Fruit fly (Drosophila melanogaster) whole organism, embryonic: ENCODE measurements around the gene CG33946.

Experiments used
- Antp ChIP-seq: fragments of 200-800 bp; sonication (Bioruptor generic); optimal IDR thresholded peaks from 3 replicates; lab custom pipeline; 2016; ENCODE audit warnings: missing biosample characterization, missing genetic modification characterization
- Atf-2 ChIP-seq: fragments of 200-800 bp; sonication (Bioruptor generic); optimal IDR thresholded peaks from 2 replicates; lab custom pipeline; 2016; ENCODE audit warnings: missing biosample characterization, missing genetic modification characterization
- Atf6 ChIP-seq: fragments of 200-800 bp; sonication (Bioruptor generic); IDR thresholded peaks from 2 replicates; pipeline ENCODE4 v1.3.6; 2022; ENCODE audit warnings: missing biosample characterization, missing genetic modification characterization
- B-H1 ChIP-seq: fragments of 200-800 bp; sonication (Bioruptor generic); IDR thresholded peaks from 3 replicates; pipeline ENCODE4 v1.3.6; 2022; ENCODE audit warnings: missing biosample characterization, missing genetic modification characterization
- BEAF-32 ChIP-seq: fragments of 200-800 bp; sonication (Bioruptor generic); optimal IDR thresholded peaks from 3 replicates; lab custom pipeline; 2017; ENCODE audit warnings: missing biosample characterization, missing genetic modification characterization, mild to moderate bottlenecking, moderate library complexity, missing genetic modification reagents
- CG10274 ChIP-seq: fragments of 200-800 bp; sonication (Bioruptor generic); optimal IDR thresholded peaks from 3 replicates; lab custom pipeline; 2017; ENCODE audit warnings: missing biosample characterization, mild to moderate bottlenecking, missing genetic modification characterization
- CG10543 ChIP-seq: fragments of 200-800 bp; sonication (Bioruptor generic); optimal IDR thresholded peaks from 3 replicates; lab custom pipeline; 2017; ENCODE audit warnings: missing biosample characterization, mild to moderate bottlenecking, missing genetic modification characterization, moderate library complexity
- CG11398 ChIP-seq: fragments of 200-800 bp; sonication (Bioruptor generic); optimal IDR thresholded peaks from 2 replicates; lab custom pipeline; 2016; ENCODE audit warnings: missing biosample characterization, missing genetic modification characterization
- CG12155 ChIP-seq: fragments of 200-800 bp; sonication (Bioruptor generic); optimal IDR thresholded peaks from 3 replicates; lab custom pipeline; 2016; ENCODE audit warnings: missing biosample characterization, missing genetic modification characterization
- CG13424 ChIP-seq: fragments of 200-800 bp; sonication (Bioruptor generic); optimal IDR thresholded peaks from 2 replicates; lab custom pipeline; 2019; ENCODE audit warnings: missing biosample characterization, mild to moderate bottlenecking, missing genetic modification characterization, moderate library complexity
- CG14667 ChIP-seq: fragments of 200-800 bp; sonication (Bioruptor generic); IDR thresholded peaks from 2 replicates; pipeline ENCODE4 v1.3.6; 2022; ENCODE audit warnings: missing biosample characterization, missing genetic modification characterization
- CG17385 ChIP-seq: fragments of 200-800 bp; sonication (Bioruptor generic); optimal IDR thresholded peaks from 3 replicates; lab custom pipeline; 2018; ENCODE audit warnings: missing biosample characterization, mild to moderate bottlenecking, missing genetic modification characterization
- CG17829 ChIP-seq: fragments of 200-800 bp; optimal IDR thresholded peaks from 2 replicates; lab custom pipeline; 2019; ENCODE audit warnings: missing biosample characterization, mild to moderate bottlenecking, missing genetic modification characterization, moderate library complexity
- CG2202 ChIP-seq: fragments of 200-800 bp; sonication (Bioruptor generic); optimal IDR thresholded peaks from 2 replicates; lab custom pipeline; 2018; ENCODE audit warnings: missing biosample characterization, mild to moderate bottlenecking, missing genetic modification characterization
- CG2712 ChIP-seq: fragments of 200-800 bp; optimal IDR thresholded peaks from 3 replicates; lab custom pipeline; 2019; ENCODE audit warnings: missing biosample characterization, mild to moderate bottlenecking, missing genetic modification characterization, moderate library complexity
- CG34376 ChIP-seq: fragments of 200-800 bp; sonication (Bioruptor generic); optimal IDR thresholded peaks from 2 replicates; lab custom pipeline; 2018; ENCODE audit warnings: missing biosample characterization, mild to moderate bottlenecking, missing genetic modification characterization
- CG3847 ChIP-seq: fragments of 200-800 bp; sonication (Bioruptor generic); IDR thresholded peaks from 2 replicates; pipeline ENCODE4 v1.3.6; 2022; ENCODE audit warnings: missing biosample characterization, missing genetic modification characterization
- CG4730 ChIP-seq: fragments of 200-800 bp; sonication (Bioruptor generic); IDR thresholded peaks from 2 replicates; pipeline ENCODE4 v1.3.6; 2022; ENCODE audit warnings: missing biosample characterization, missing genetic modification characterization
- CG5245 ChIP-seq: fragments of 200-800 bp; sonication (Bioruptor generic); optimal IDR thresholded peaks from 3 replicates; lab custom pipeline; 2016; ENCODE audit warnings: missing biosample characterization, missing genetic modification characterization
- CG6654 ChIP-seq: fragments of 200-800 bp; sonication (Bioruptor generic); optimal IDR thresholded peaks from 2 replicates; lab custom pipeline; 2017; ENCODE audit warnings: missing biosample characterization, mild to moderate bottlenecking, missing genetic modification characterization
- CG8089 ChIP-seq: fragments of 200-800 bp; sonication (Bioruptor generic); optimal IDR thresholded peaks from 3 replicates; lab custom pipeline; 2016; ENCODE audit warnings: missing biosample characterization, missing genetic modification characterization
- CG8388 ChIP-seq: fragments of 200-800 bp; sonication (Bioruptor generic); optimal IDR thresholded peaks from 2 replicates; lab custom pipeline; 2019; ENCODE audit warnings: missing biosample characterization, mild to moderate bottlenecking, missing genetic modification characterization, moderate library complexity
- CG9727 ChIP-seq: fragments of 200-800 bp; sonication (Bioruptor generic); optimal IDR thresholded peaks from 3 replicates; lab custom pipeline; 2017; ENCODE audit warnings: missing biosample characterization, mild to moderate bottlenecking, missing genetic modification characterization
- Chrac-16 ChIP-seq: fragments of 200-800 bp; sonication (Bioruptor generic); optimal IDR thresholded peaks from 3 replicates; lab custom pipeline; 2016; ENCODE audit warnings: missing biosample characterization, missing genetic modification characterization
- Dfd ChIP-seq, 2 experiments: fragments of >200 bp; optimal IDR thresholded peaks; 2 replicates each; lab custom pipeline; 2017; ENCODE audit warnings: missing biosample characterization in 2 of 2, missing genetic modification characterization in 2 of 2
- Dip3 ChIP-seq: fragments of 200-800 bp; sonication (Bioruptor generic); optimal IDR thresholded peaks from 3 replicates; lab custom pipeline; 2016; ENCODE audit warnings: missing biosample characterization, missing genetic modification characterization
- H2.0 ChIP-seq: fragments of 200-800 bp; sonication (Bioruptor generic); IDR thresholded peaks from 2 replicates; pipeline ENCODE4 v1.3.6; 2022; ENCODE audit warnings: missing biosample characterization, missing genetic modification characterization
- HLHmδ ChIP-seq: fragments of 200-800 bp; sonication (Bioruptor generic); optimal IDR thresholded peaks from 2 replicates; lab custom pipeline; 2018; ENCODE audit warnings: missing biosample characterization, mild to moderate bottlenecking, missing genetic modification characterization, moderate library complexity
- Hey ChIP-seq: fragments of 200-800 bp; sonication (Bioruptor generic); optimal IDR thresholded peaks from 3 replicates; lab custom pipeline; 2018; ENCODE audit warnings: missing biosample characterization, mild to moderate bottlenecking, missing genetic modification characterization
- Max ChIP-seq: fragments of 200-800 bp; sonication (Bioruptor generic); optimal IDR thresholded peaks from 2 replicates; lab custom pipeline; 2016; ENCODE audit warnings: missing biosample characterization, mild to moderate bottlenecking, missing genetic modification characterization
- NK7.1 ChIP-seq: fragments of 200-800 bp; sonication (Bioruptor generic); optimal IDR thresholded peaks from 3 replicates; lab custom pipeline; 2016; ENCODE audit warnings: missing biosample characterization, missing genetic modification characterization
- Sox102F ChIP-seq: fragments of 200-800 bp; sonication (Bioruptor generic); optimal IDR thresholded peaks from 2 replicates; lab custom pipeline; 2018; ENCODE audit warnings: missing biosample characterization, mild to moderate bottlenecking, missing genetic modification characterization, moderate library complexity
- Ssrp ChIP-seq: fragments of 200-800 bp; sonication (Bioruptor generic); optimal IDR thresholded peaks from 2 replicates; lab custom pipeline; 2018; ENCODE audit warnings: missing biosample characterization, mild to moderate bottlenecking, missing genetic modification characterization, moderate library complexity
- bigmax ChIP-seq: fragments of 200-800 bp; sonication (Bioruptor generic); optimal IDR thresholded peaks from 2 replicates; lab custom pipeline; 2018; ENCODE audit warnings: missing biosample characterization, mild to moderate bottlenecking, missing genetic modification characterization
- chif ChIP-seq, 2 experiments: fragments of 200-800 bp; sonication (Bioruptor generic); optimal IDR thresholded peaks; 3 replicates each; lab custom pipeline; 2016; ENCODE audit warnings: missing biosample characterization in 2 of 2, missing genetic modification characterization in 2 of 2
- crp ChIP-seq, 2 experiments: fragments of 200-800 bp; sonication (Bioruptor generic); optimal IDR thresholded peaks; 2 replicates in 1 of 2; 3 replicates in 1 of 2; lab custom pipeline; 2017; ENCODE audit warnings: missing biosample characterization in 2 of 2, missing genetic modification characterization in 2 of 2, mild to moderate bottlenecking in 1 of 2, moderate library complexity in 1 of 2
- dmrt99B ChIP-seq: fragments of 200-800 bp; sonication (Bioruptor generic); optimal IDR thresholded peaks from 2 replicates; lab custom pipeline; 2018; ENCODE audit warnings: missing biosample characterization, mild to moderate bottlenecking, missing genetic modification characterization, moderate library complexity
- fru ChIP-seq: fragments of >200 bp; optimal IDR thresholded peaks from 2 replicates; lab custom pipeline; 2017
- gem ChIP-seq: fragments of 200-800 bp; sonication (Bioruptor generic); optimal IDR thresholded peaks from 2 replicates; lab custom pipeline; 2019; ENCODE audit warnings: missing biosample characterization, mild to moderate bottlenecking, missing genetic modification characterization, moderate library complexity
- gfzf ChIP-seq: fragments of 200-800 bp; sonication (Bioruptor generic); optimal IDR thresholded peaks from 2 replicates; lab custom pipeline; 2016; ENCODE audit warnings: missing biosample characterization, mild to moderate bottlenecking, missing genetic modification characterization, moderate library complexity
- grau ChIP-seq: fragments of 200-800 bp; optimal IDR thresholded peaks from 3 replicates; lab custom pipeline; 2019; ENCODE audit warnings: missing biosample characterization, mild to moderate bottlenecking, missing genetic modification characterization, moderate library complexity
- gro ChIP-seq: fragments of 200-800 bp; sonication (Bioruptor generic); optimal IDR thresholded peaks from 2 replicates; lab custom pipeline; 2016; ENCODE audit warnings: missing biosample characterization, missing genetic modification characterization
- pan ChIP-seq, 4 experiments: fragments of >200 bp in 3 of 4; fragments of 200-800 bp in 1 of 4; sonication (Bioruptor generic) in 1 of 4; optimal IDR thresholded peaks in 3 of 4; IDR thresholded peaks in 1 of 4; 2 replicates each; pipeline versions ENCODE4 v1.3.6 to Lab custom; 2017 to 2022; ENCODE audit warnings: missing biosample characterization in 2 of 4, missing genetic modification characterization in 2 of 4, mixed read lengths in 1 of 4
- pfk ChIP-seq: fragments of 200-800 bp; sonication (Bioruptor generic); optimal IDR thresholded peaks from 2 replicates; lab custom pipeline; 2018; ENCODE audit warnings: missing biosample characterization, mild to moderate bottlenecking, missing genetic modification characterization, moderate library complexity
- rib ChIP-seq: fragments of 200-800 bp; sonication (Bioruptor generic); IDR thresholded peaks from 2 replicates; pipeline ENCODE4 v1.3.6; 2022; ENCODE audit warnings: missing biosample characterization, missing genetic modification characterization
- sima ChIP-seq: fragments of 200-800 bp; sonication (Bioruptor generic); optimal IDR thresholded peaks from 2 replicates; lab custom pipeline; 2016; ENCODE audit warnings: missing biosample characterization, missing genetic modification characterization
- sisA ChIP-seq: fragments of 200-800 bp; sonication (Bioruptor generic); IDR thresholded peaks from 2 replicates; pipeline ENCODE4 v1.3.6; 2022; ENCODE audit warnings: missing biosample characterization, missing genetic modification characterization
- slp2 ChIP-seq: fragments of 200-800 bp; sonication (Bioruptor generic); optimal IDR thresholded peaks from 2 replicates; lab custom pipeline; 2016; ENCODE audit warnings: missing biosample characterization, missing genetic modification characterization
- sob ChIP-seq: fragments of 200-800 bp; sonication (Bioruptor generic); IDR thresholded peaks from 2 replicates; pipeline ENCODE4 v1.3.6; 2022; ENCODE audit warnings: missing biosample characterization, missing genetic modification characterization
- ttk ChIP-seq: fragments of 200-800 bp; sonication (Bioruptor generic); IDR thresholded peaks from 2 replicates; pipeline ENCODE4 v2.1.2; 2022; ENCODE audit warnings: missing biosample characterization, missing genetic modification characterization

Gene CG33946

dm6 chr3L:6181776-6182175, 38.6 kb upstream of the CG33946 start, which contains the start of gene CG10274 (continued):
- peak; percentile 19; the same call in 1 of the 2 replicates for TF ChIP-seq ttk (GFP tag; lab: Robert Waterston, UW)
- TF ChIP-seq Atf-2: peak; percentile 68
- peak; percentile 78 for TF ChIP-seq CG3847 (GFP tag; lab: Robert Waterston, UW)
- peak; percentile 78 for TF ChIP-seq Dip3 (GFP tag; lab: Kevin White, UChicago)
- peak; percentile 41 for TF ChIP-seq CG34376 (GFP tag; lab: Kevin White, UChicago)
- peak; percentile 51 for TF ChIP-seq Antp (GFP tag; lab: Kevin White, UChicago)
- TF ChIP-seq CG10274 (GFP tag; lab: Kevin White, UChicago): peak; percentile 56
- no peak for TF ChIP-seq Dfd (GFP tag; optimal IDR thresholded peaks at IDR 0.05; lab: Kevin White, UChicago)
- no peak for TF ChIP-seq HLHmδ (GFP tag; lab: Kevin White, UChicago)
- peak; percentile 74 for TF ChIP-seq Max (GFP tag; lab: Kevin White, UChicago)
- TF ChIP-seq B-H1 (GFP tag; lab: Robert Waterston, UW): peak; percentile 44; the same call in 2 of the 3 replicates
- TF ChIP-seq Chrac-16 (GFP tag; lab: Kevin White, UChicago): peak; percentile 85
- TF ChIP-seq CG6654 (GFP tag; lab: Kevin White, UChicago): peak; percentile 18
- TF ChIP-seq CG13424 (tag; lab: Kevin White, UChicago): peak; percentile 84
- TF ChIP-seq chif (GFP tag; optimal IDR thresholded peaks at IDR 0.05; lab: Kevin White, UChicago): peak; percentile 58 to 71
- peak; percentile 80 for TF ChIP-seq Ssrp
- TF ChIP-seq Sox102F (GFP tag; lab: Kevin White, UChicago): no peak
- no peak for TF ChIP-seq NK7.1
- no peak for TF ChIP-seq CG11398 (GFP tag; lab: Kevin White, UChicago)
- peak; percentile 50 for TF ChIP-seq CG8388 (GFP tag; lab: Kevin White, UChicago)
- TF ChIP-seq CG12155 (GFP tag; lab: Kevin White, UChicago): peak; percentile 90
- peak; percentile 61 for TF ChIP-seq slp2 (GFP tag; lab: Kevin White, UChicago)
- peak; percentile 36 for TF ChIP-seq CG8089 (GFP tag; lab: Kevin White, UChicago)
- peak; percentile 52 for TF ChIP-seq gfzf (GFP tag; lab: Kevin White, UChicago)
- peak in 1 of 2 experiments; percentile 16 for TF ChIP-seq crp (GFP tag; optimal IDR thresholded peaks at IDR 0.05; lab: Kevin White, UChicago)
- peak; percentile 76 for TF ChIP-seq CG9727
- TF ChIP-seq fru: no peak
- no peak for TF ChIP-seq Hey (tag; lab: Kevin White, UChicago)
- TF ChIP-seq H2.0 (GFP tag; lab: Robert Waterston, UW): peak; percentile 56; the same call in 1 of the 2 replicates
- no peak for TF ChIP-seq bigmax (GFP tag; lab: Kevin White, UChicago)
- TF ChIP-seq pfk (GFP tag; lab: Kevin White, UChicago): no peak
- peak; percentile 57 for TF ChIP-seq CG2202 (tag; lab: Kevin White, UChicago)
- peak; percentile 78 for TF ChIP-seq CG17829 (tag; lab: Kevin White, UChicago)
- TF ChIP-seq gem (tag; lab: Kevin White, UChicago): peak; percentile 86
- no peak for TF ChIP-seq sima (GFP tag; lab: Kevin White, UChicago)
- TF ChIP-seq CG14667 (GFP tag; lab: Robert Waterston, UW): peak; percentile 39
- peak; percentile 36 for TF ChIP-seq BEAF-32 (GFP tag; lab: Kevin White, UChicago)
- peak; percentile 83 for TF ChIP-seq CG2712
- no peak for TF ChIP-seq pan (optimal IDR thresholded peaks at IDR 0.05; lab: Kevin White, UChicago)
- peak in 1 of 2 experiments; percentile 55 for TF ChIP-seq pan (GFP tag; optimal IDR thresholded peaks at IDR 0.05 in 1 of 2, IDR thresholded peaks at IDR 0.05 in 1 of 2)
- TF ChIP-seq CG10543 (GFP tag; lab: Kevin White, UChicago): peak; percentile 72
- TF ChIP-seq dmrt99B (tag; lab: Kevin White, UChicago): no peak
- TF ChIP-seq sob: peak; percentile 84
- 0 out of 2 replicates have a peak, but pooled peaks have one; percentile 31 for TF ChIP-seq rib (GFP tag; lab: Robert Waterston, UW)
- peak; percentile 77 for TF ChIP-seq gro
- peak; percentile 73 for TF ChIP-seq sisA (GFP tag; lab: Robert Waterston, UW)
- TF ChIP-seq CG4730 (GFP tag; lab: Robert Waterston, UW): 0 out of 2 replicates have a peak, but pooled peaks have one; percentile 15
- TF ChIP-seq CG5245 (GFP tag; lab: Kevin White, UChicago): peak; percentile 47
- TF ChIP-seq Atf6: peak; percentile 66
- peak; percentile 83 for TF ChIP-seq grau (tag; lab: Kevin White, UChicago)
- TF ChIP-seq CG17385 (GFP tag; lab: Kevin White, UChicago): no peak
